Worm (Caenorhabditis elegans) whole organism, late embryonic: ENCODE measurements around the gene F14H8.5.

Experiments used
- C38D4.7 ChIP-seq: fragments of 200-800 bp; sonication (Bioruptor generic); optimal IDR thresholded peaks from 2 replicates; lab custom pipeline; 2018; ENCODE audit warnings: mild to moderate bottlenecking, missing genetic modification characterization, moderate library complexity, missing compliant biosample characterization
- K02D7.2 ChIP-seq: sonication (generic microtip); optimal IDR thresholded peaks from 2 replicates; lab custom pipeline; 2017; ENCODE audit warnings: mild to moderate bottlenecking, missing genetic modification characterization, missing compliant biosample characterization
- ama-1 ChIP-seq: fragments of 150-350 bp; optimal IDR thresholded peaks from 2 replicates; lab custom pipeline; 2014
- ceh-14 ChIP-seq: sonication (generic microtip); optimal IDR thresholded peaks from 2 replicates; lab custom pipeline; 2016; ENCODE audit warnings: missing genotype, missing genetic modification characterization, missing compliant biosample characterization
- ceh-2 ChIP-seq: sonication (generic microtip); optimal IDR thresholded peaks from 2 replicates; lab custom pipeline; 2016; ENCODE audit warnings: missing genotype, missing genetic modification characterization, missing compliant biosample characterization
- ceh-22 ChIP-seq: sonication (generic microtip); optimal IDR thresholded peaks from 2 replicates; lab custom pipeline; 2017; ENCODE audit warnings: missing biosample characterization, missing genetic modification characterization
- ceh-31 ChIP-seq: sonication (generic microtip); optimal IDR thresholded peaks from 2 replicates; lab custom pipeline; 2016; ENCODE audit warnings: missing genetic modification characterization, missing compliant biosample characterization
- ceh-48 ChIP-seq: sonication (generic microtip); optimal IDR thresholded peaks from 2 replicates; lab custom pipeline; 2016; ENCODE audit warnings: missing genetic modification characterization, inconsistent platforms, missing compliant biosample characterization
- ceh-9 ChIP-seq: sonication (generic microtip); optimal IDR thresholded peaks from 2 replicates; lab custom pipeline; 2016; ENCODE audit warnings: mild to moderate bottlenecking, missing genetic modification characterization, inconsistent platforms, missing compliant biosample characterization
- che-1 ChIP-seq: sonication (generic microtip); optimal IDR thresholded peaks from 2 replicates; lab custom pipeline; 2016; ENCODE audit warnings: mild to moderate bottlenecking, missing genetic modification characterization, missing compliant biosample characterization
- dmd-4 ChIP-seq: sonication (generic microtip); optimal IDR thresholded peaks from 2 replicates; lab custom pipeline; 2016; ENCODE audit warnings: borderline replicate concordance, missing genetic modification characterization, missing compliant biosample characterization
- elt-2 ChIP-seq: sonication (generic microtip); optimal IDR thresholded peaks from 2 replicates; lab custom pipeline; 2016; ENCODE audit warnings: missing genetic modification reagents, missing genetic modification characterization, missing compliant biosample characterization
- elt-4 ChIP-seq: sonication (generic microtip); optimal IDR thresholded peaks from 2 replicates; lab custom pipeline; 2016; ENCODE audit warnings: missing genetic modification characterization, missing compliant biosample characterization
- ets-4 ChIP-seq: sonication (generic microtip); optimal IDR thresholded peaks from 2 replicates; lab custom pipeline; 2016; ENCODE audit warnings: missing genetic modification characterization, missing compliant biosample characterization
- eyg-1 ChIP-seq: sonication (generic microtip); optimal IDR thresholded peaks from 2 replicates; lab custom pipeline; 2016; ENCODE audit warnings: missing genotype, missing genetic modification characterization, missing compliant biosample characterization
- fkh-10 ChIP-seq: fragments of 150-350 bp; optimal IDR thresholded peaks from 2 replicates; lab custom pipeline; 2014; ENCODE audit warnings: missing biosample characterization, missing genetic modification reagents, missing genetic modification characterization
- gmeb-2 ChIP-seq: sonication (generic microtip); optimal IDR thresholded peaks from 2 replicates; lab custom pipeline; 2016; ENCODE audit warnings: missing genetic modification characterization, inconsistent platforms, missing compliant biosample characterization
- hlh-13 ChIP-seq: fragments of 200-800 bp; sonication (Bioruptor generic); optimal IDR thresholded peaks from 2 replicates; lab custom pipeline; 2018; ENCODE audit warnings: mild to moderate bottlenecking, missing genetic modification characterization, missing compliant biosample characterization
- hlh-30 ChIP-seq: sonication (generic microtip); optimal IDR thresholded peaks from 2 replicates; lab custom pipeline; 2017; ENCODE audit warnings: antibody characterized with exemption, missing genetic modification characterization, missing compliant biosample characterization; ENCODE audit not compliant: insufficient read depth
- hlh-6 ChIP-seq: sonication (generic microtip); optimal IDR thresholded peaks from 2 replicates; lab custom pipeline; 2016; ENCODE audit warnings: missing genotype, missing genetic modification characterization, missing compliant biosample characterization
- mec-3 ChIP-seq: sonication (generic microtip); optimal IDR thresholded peaks from 2 replicates; lab custom pipeline; 2016; ENCODE audit warnings: borderline replicate concordance, missing genetic modification characterization, missing compliant biosample characterization
- nfya-1 ChIP-seq: sonication (generic microtip); optimal IDR thresholded peaks from 2 replicates; lab custom pipeline; 2017; ENCODE audit warnings: missing genetic modification characterization, mild to moderate bottlenecking, missing compliant biosample characterization, antibody characterized with exemption, moderate library complexity
- nhr-11 ChIP-seq: fragments of 150-350 bp; optimal IDR thresholded peaks from 2 replicates; lab custom pipeline; 2014; ENCODE audit warnings: missing biosample characterization, missing genetic modification characterization
- npax-4 ChIP-seq: sonication (generic microtip); optimal IDR thresholded peaks from 2 replicates; lab custom pipeline; 2016; ENCODE audit warnings: missing genetic modification characterization, missing compliant biosample characterization
- pag-3 ChIP-seq: sonication (generic microtip); optimal IDR thresholded peaks from 2 replicates; lab custom pipeline; 2016; ENCODE audit warnings: missing compliant biosample characterization, missing genetic modification characterization, borderline replicate concordance
- pat-9 ChIP-seq: fragments of 200-800 bp; sonication (Bioruptor generic); optimal IDR thresholded peaks from 2 replicates; lab custom pipeline; 2018; ENCODE audit warnings: mild to moderate bottlenecking, missing genetic modification characterization, moderate library complexity, missing compliant biosample characterization
- pax-1 ChIP-seq: fragments of 150-350 bp; optimal IDR thresholded peaks from 2 replicates; lab custom pipeline; 2014; ENCODE audit warnings: missing biosample characterization, missing genetic modification characterization
- pha-2 ChIP-seq: sonication (generic microtip); optimal IDR thresholded peaks from 2 replicates; lab custom pipeline; 2017; ENCODE audit warnings: mild to moderate bottlenecking, missing genetic modification characterization, missing compliant biosample characterization
- pha-4 ChIP-seq: fragments of 150-350 bp; optimal IDR thresholded peaks from 2 replicates; lab custom pipeline; 2018; ENCODE audit warnings: missing biosample characterization, missing genetic modification reagents, missing genetic modification characterization
- pqm-1 ChIP-seq: sonication (generic microtip); optimal IDR thresholded peaks from 2 replicates; lab custom pipeline; 2016; ENCODE audit warnings: missing genetic modification characterization, missing compliant biosample characterization
- ref-2 ChIP-seq: sonication (generic microtip); optimal IDR thresholded peaks from 2 replicates; lab custom pipeline; 2016; ENCODE audit warnings: missing genetic modification characterization, missing compliant biosample characterization
- sox-2 ChIP-seq: fragments of 200-800 bp; sonication (Bioruptor generic); IDR thresholded peaks from 2 replicates; pipeline ENCODE4 v1.3.6; 2022; ENCODE audit warnings: missing genetic modification reagents, missing genetic modification characterization, missing compliant biosample characterization
- sox-4 ChIP-seq: sonication (generic microtip); optimal IDR thresholded peaks from 2 replicates; lab custom pipeline; 2017; ENCODE audit warnings: mild to moderate bottlenecking, missing genetic modification characterization, inconsistent platforms, missing compliant biosample characterization
- syd-9 ChIP-seq: sonication (generic microtip); optimal IDR thresholded peaks from 2 replicates; lab custom pipeline; 2016; ENCODE audit warnings: mild to moderate bottlenecking, missing genetic modification characterization, moderate library complexity, missing compliant biosample characterization
- tbx-2 ChIP-seq: sonication (generic microtip); optimal IDR thresholded peaks from 2 replicates; lab custom pipeline; 2016; ENCODE audit warnings: missing genetic modification characterization, missing compliant biosample characterization
- tbx-7 ChIP-seq: sonication (generic microtip); optimal IDR thresholded peaks from 2 replicates; lab custom pipeline; 2016; ENCODE audit warnings: missing genotype, missing genetic modification characterization, missing compliant biosample characterization
- ttx-3 ChIP-seq: sonication (generic microtip); optimal IDR thresholded peaks from 2 replicates; lab custom pipeline; 2016; ENCODE audit warnings: missing genetic modification reagents, missing genetic modification characterization, missing compliant biosample characterization
- unc-3 ChIP-seq, 2 experiments: fragments of 200-800 bp in 1 of 2; sonication (Bioruptor generic) in 1 of 2; sonication (generic microtip) in 1 of 2; conservative IDR thresholded peaks in 1 of 2; optimal IDR thresholded peaks in 1 of 2; 2 replicates each; pipeline versions ENCODE4 v1.3.6 to Lab custom; 2016 to 2022; ENCODE audit warnings: missing compliant biosample characterization in 2 of 2, missing genetic modification characterization in 2 of 2, missing genetic modification reagents in 1 of 2
- unc-42 ChIP-seq: sonication (generic microtip); optimal IDR thresholded peaks from 2 replicates; lab custom pipeline; 2016; ENCODE audit warnings: missing genotype, missing genetic modification characterization, missing compliant biosample characterization
- zip-5 ChIP-seq: sonication (generic microtip); optimal IDR thresholded peaks from 2 replicates; lab custom pipeline; 2016; ENCODE audit warnings: missing genetic modification characterization, missing compliant biosample characterization
- ztf-16 ChIP-seq: sonication (generic microtip); optimal IDR thresholded peaks from 2 replicates; lab custom pipeline; 2017; ENCODE audit warnings: missing genetic modification characterization, missing compliant biosample characterization

The F14H8.5 gene

ce11 chrV:15013328-15013727 lies 7.5 kb upstream of the F14H8.5 start:
- TF ChIP-seq pag-3 (no peak), unc-3 (GFP tag; conservative IDR thresholded peaks at IDR 0.05; lab: Robert Waterston, UW) (no peak), unc-3 (tag; optimal IDR thresholded peaks at IDR 0.05; lab: Kevin White, UChicago) (no peak), mec-3 (no peak), K02D7.2 (tag; lab: Kevin White, UChicago) (no peak), tbx-7 (tag; lab: Kevin White, UChicago) (no peak), hlh-30 (tag; lab: Kevin White, UChicago) (no peak), sox-2 (no peak), npax-4 (no peak), ztf-16 (tag; lab: Kevin White, UChicago) (no peak), pax-1 (tag; lab: Kevin White, UChicago) (no peak), pat-9 (tag; lab: Kevin White, UChicago) (no peak), tbx-2 (tag; lab: Kevin White, UChicago) (no peak), dmd-4 (tag; lab: Kevin White, UChicago) (no peak), pqm-1 (no peak), gmeb-2 (tag; lab: Kevin White, UChicago) (no peak), elt-2 (tag; lab: Kevin White, UChicago) (no peak), ceh-9 (tag; lab: Kevin White, UChicago) (no peak)

DNA sequence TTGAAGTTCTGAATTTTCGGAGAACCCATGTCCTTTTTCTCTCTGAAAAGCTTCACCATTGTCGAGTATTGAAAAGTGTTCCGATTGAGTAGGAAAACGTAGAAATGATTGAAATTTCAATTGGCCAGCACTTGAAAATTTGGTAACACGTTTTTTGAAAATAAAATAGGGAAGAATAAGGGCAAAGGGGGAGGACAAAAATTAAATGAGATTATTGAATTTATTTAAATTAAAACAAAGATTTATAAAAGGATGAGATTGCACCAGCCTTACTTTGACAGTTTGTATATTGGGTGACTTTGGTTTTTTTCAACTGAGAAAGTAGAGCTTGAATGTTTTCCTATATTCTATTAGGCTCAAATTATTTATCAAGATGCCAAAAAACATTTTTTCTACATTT lies 6.7 kb upstream of the F14H8.5 start, which contains the start of gene obr-2:
TSS of gene obr-2 (minus strand) at position 101 of the 400 bp plus-strand sequence.
- TF ChIP-seq fkh-10 (no peak), ceh-22 (tag; lab: Kevin White, UChicago) (no peak), hlh-13 (no peak), ceh-14 (tag; lab: Kevin White, UChicago) (no peak), pha-2 (tag; lab: Kevin White, UChicago) (no peak), npax-4 (no peak), pha-4 (tag; lab: Kevin White, UChicago) (no peak), zip-5 (no peak), ttx-3 (tag; lab: Kevin White, UChicago) (no peak), ama-1 (lab: Kevin White, UChicago) (no peak), ceh-31 (no peak), eyg-1 (no peak), gmeb-2 (tag; lab: Kevin White, UChicago) (no peak)

DNA sequence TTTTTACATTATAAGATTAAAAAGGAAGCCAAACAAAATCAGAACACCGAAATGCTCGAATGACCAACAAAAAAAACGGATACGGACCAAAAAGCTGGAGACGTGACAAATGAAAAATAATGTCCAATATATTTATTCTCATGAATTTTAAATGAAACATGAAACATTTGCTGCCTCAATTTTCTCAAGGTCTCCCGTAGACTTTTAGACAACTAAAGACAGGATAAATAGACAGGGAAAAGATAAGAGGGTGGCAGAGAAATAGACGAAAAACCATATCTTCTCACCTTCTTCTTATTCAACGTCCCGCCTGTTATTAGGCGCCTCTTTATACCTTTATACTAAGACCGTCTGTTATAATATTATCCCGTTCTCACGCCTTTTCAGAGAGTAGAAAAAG lies 5.0 kb upstream of the F14H8.5 start:
- TF ChIP-seq che-1 (tag; lab: Kevin White, UChicago) (no peak), nfya-1 (tag; lab: Kevin White, UChicago) (peak; percentile 13)

DNA sequence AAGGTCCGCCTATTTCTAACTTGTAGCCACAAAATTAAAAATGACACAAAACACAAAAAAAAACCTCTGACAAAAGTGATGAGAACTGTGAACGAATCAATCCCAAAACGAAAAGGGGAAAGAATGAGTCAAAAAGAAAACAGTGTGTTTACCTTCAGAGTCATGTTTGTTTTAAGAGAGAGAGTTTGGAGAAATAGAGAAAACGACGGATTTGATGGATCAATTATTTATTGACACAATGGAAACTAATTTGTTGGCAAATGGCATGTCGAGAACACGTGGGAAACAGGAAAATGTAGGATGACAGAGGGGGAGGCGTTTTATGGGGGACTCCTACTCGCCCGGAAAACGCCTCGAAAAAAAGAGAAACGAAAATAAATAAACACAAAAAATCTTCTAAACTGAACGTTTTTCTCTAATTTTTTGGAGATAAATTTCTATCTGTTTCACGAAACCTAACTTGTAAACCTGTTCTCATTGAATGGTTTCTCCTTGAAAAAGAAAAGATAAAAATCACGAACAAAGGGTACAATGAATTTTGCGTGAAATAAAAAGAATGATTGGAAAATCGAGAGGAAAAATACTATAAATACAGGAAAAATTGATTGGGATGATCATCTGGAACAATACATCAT lies 3.9 kb upstream of the F14H8.5 start:
- TF ChIP-seq pax-1 (tag; lab: Kevin White, UChicago) (no peak), syd-9 (no peak), elt-4 (no peak), zip-5 (no peak), mec-3 (no peak), C38D4.7 (GFP tag; lab: Kevin White, UChicago) (no peak), sox-4 (tag; lab: Kevin White, UChicago) (no peak), ref-2 (tag; lab: Kevin White, UChicago) (no peak), ets-4 (no peak), ceh-48 (tag; lab: Kevin White, UChicago) (no peak), eyg-1 (no peak), nhr-11 (no peak), hlh-6 (no peak), unc-42 (tag; lab: Kevin White, UChicago) (no peak), ceh-2 (tag; lab: Kevin White, UChicago) (no peak), hlh-13 (no peak), dmd-4 (tag; lab: Kevin White, UChicago) (no peak), ceh-22 (tag; lab: Kevin White, UChicago) (no peak), gmeb-2 (tag; lab: Kevin White, UChicago) (no peak)
- TF ChIP-seq, all 69 proteins: peak for 0
